Worm (Caenorhabditis elegans): ENCODE results near the gene prx-13.

prx-13 gene

ce11 chrII:7211280-7211679 is 40.5 kb downstream of the prx-13 start, which contains the start of gene E04F6.8:
E04F6.8 (minus strand) TSS chrII:7211380.
- no peak for TF ChIP-seq unc-62 (GFP tag; optimal IDR thresholded peaks at IDR 0.05)

- no peak for TF ChIP-seq unc-62 (GFP tag; optimal IDR thresholded peaks at IDR 0.05)
These were observed 41.6 kb downstream of the prx-13 start, which contains the start of gene E04F6.15 for ce11 chrII:7210187-7210586. E04F6.15 (minus strand) TSS chrII:7210287.

ce11 chrII:7208184-7208583 is 43.6 kb downstream of the prx-13 start, which contains the start of gene dhs-7:
dhs-7 (minus strand) TSS chrII:7208460.
- no peak for TF ChIP-seq unc-62 (GFP tag; optimal IDR thresholded peaks at IDR 0.05)

ce11 chrII:7207649-7208048 is 44.2 kb downstream of the prx-13 start:
- TF ChIP-seq unc-62 (GFP tag; optimal IDR thresholded peaks at IDR 0.05): no peak

- TF ChIP-seq unc-62 (GFP tag; optimal IDR thresholded peaks at IDR 0.05): no peak
These were observed 46.4 kb downstream of the prx-13 start, which contains the start of gene srd-59 for ce11 chrII:7205388-7205787. srd-59 (plus strand) TSS chrII:7205688.

ce11 chrII:7204951-7205350 is 46.9 kb downstream of the prx-13 start, which contains the start of gene srd-58:
srd-58 (minus strand) TSS chrII:7205051.
- TF ChIP-seq unc-62 (GFP tag; optimal IDR thresholded peaks at IDR 0.05): no peak

ce11 chrII:7203110-7203509 is 48.7 kb downstream of the prx-13 start, which contains the start of gene srd-56:
srd-56 (minus strand) TSS chrII:7203210.
- TF ChIP-seq unc-62 (GFP tag; optimal IDR thresholded peaks at IDR 0.05): no peak
